Fruit fly (Drosophila melanogaster): ENCODE measurements around the gene CG13390.

dm6 chr2L:8338039-8338438 is 38.6 kb downstream of the CG13390 start, which contains the start of gene witty:
- TF ChIP-seq EcR (GFP tag; optimal IDR thresholded peaks at IDR 0.05) (no peak), CG10348 (GFP tag; IDR thresholded peaks at IDR 0.05) (no peak), rn (GFP tag; IDR thresholded peaks at IDR 0.05) (no peak), Ets98B (GFP tag; IDR thresholded peaks at IDR 0.05) (no peak), D1 (tag; optimal IDR thresholded peaks at IDR 0.05) (no peak), Snoo (tag; optimal IDR thresholded peaks at IDR 0.05) (no peak), CG12605 (GFP tag; IDR thresholded peaks at IDR 0.05) (no peak), CG14655 (GFP tag; optimal IDR thresholded peaks at IDR 0.05) (no peak)

Measured in whole organism, pupa.